Worm (Caenorhabditis elegans): Measurements from ENCODE around the gene T24H7.9.

DNA sequence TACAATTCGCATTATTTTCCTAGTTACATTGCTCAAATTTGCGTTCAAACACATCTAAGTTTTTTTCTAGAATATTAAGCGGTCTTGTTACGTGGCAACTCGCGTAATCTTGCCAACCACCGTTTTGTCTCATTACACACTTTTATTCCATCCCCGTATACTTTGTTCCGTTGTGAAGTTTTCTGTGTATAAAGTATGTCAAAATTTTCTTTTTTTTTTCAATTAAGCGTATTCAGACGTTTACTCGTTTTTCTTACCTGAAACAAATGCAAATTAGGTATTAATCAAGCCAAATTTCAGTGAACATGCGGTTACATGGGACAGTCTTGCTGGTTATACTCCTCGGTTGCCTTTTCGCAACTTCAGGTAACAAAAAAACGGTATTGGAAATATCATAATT, 11.7 kb upstream of the T24H7.9 start, which contains the start of gene T24H7.2:
- no peak for TF ChIP-seq ama-1 (optimal IDR thresholded peaks at IDR 0.05)
- TF ChIP-seq ama-1 (GFP tag; optimal IDR thresholded peaks at IDR 0.05), result no peak
- no peak for TF ChIP-seq ceh-40 (GFP tag; IDR thresholded peaks at IDR 0.05)
- no peak for TF ChIP-seq egl-44 (GFP tag; IDR thresholded peaks at IDR 0.05)
- no peak for TF ChIP-seq ets-4 (GFP tag; optimal IDR thresholded peaks at IDR 0.05)
- no peak for TF ChIP-seq bed-1 (GFP tag; IDR thresholded peaks at IDR 0.05)
- TF ChIP-seq Y53F4B.3 (GFP tag; IDR thresholded peaks at IDR 0.05), result no peak
- TF ChIP-seq zim-3 (tag; optimal IDR thresholded peaks at IDR 0.05), result no peak
- no peak for TF ChIP-seq F39B2.1 (GFP tag; IDR thresholded peaks at IDR 0.05)
- no peak for TF ChIP-seq nfyb-1 (GFP tag; IDR thresholded peaks at IDR 0.05)
- no peak for TF ChIP-seq T07F8.4 (tag; optimal IDR thresholded peaks at IDR 0.05)
- no peak for TF ChIP-seq hrde-1 (tag; optimal IDR thresholded peaks at IDR 0.05; ENCODE audit: borderline replicate concordance)
- TF ChIP-seq Y67H2A.10 (GFP tag; conservative IDR thresholded peaks at IDR 0.05), result no peak
